Worm (Caenorhabditis elegans) whole organism, L3 larva: ENCODE measurements around the gene hum-4.

ENCODE experiments used
- ama-1 ChIP-seq: fragments of 150-350 bp; optimal IDR thresholded peaks from 2 replicates; lab custom pipeline; 2018
- ceh-16 ChIP-seq: sonication (generic microtip); optimal IDR thresholded peaks from 2 replicates; lab custom pipeline; 2017; ENCODE audit warnings: missing biosample characterization, missing genetic modification characterization
- elt-3 ChIP-seq, 3 experiments: fragments of 150-350 bp in 1 of 3; sonication (generic microtip) in 2 of 3; optimal IDR thresholded peaks; 2 replicates in 2 of 3; 4 replicates in 1 of 3; lab custom pipeline; 2014 to 2017; ENCODE audit warnings: missing biosample characterization in 3 of 3, missing genetic modification characterization in 3 of 3
- fkh-10 ChIP-seq: sonication (generic microtip); optimal IDR thresholded peaks from 2 replicates; lab custom pipeline; 2017; ENCODE audit warnings: missing biosample characterization, missing genetic modification reagents, missing genetic modification characterization
- fos-1 ChIP-seq: fragments of 150-350 bp; optimal IDR thresholded peaks from 2 replicates; lab custom pipeline; 2014; ENCODE audit warnings: missing biosample characterization, missing genetic modification characterization
- jun-1 ChIP-seq: fragments of 150-350 bp; optimal IDR thresholded peaks from 2 replicates; lab custom pipeline; 2014; ENCODE audit warnings: missing biosample characterization, missing genetic modification reagents, missing genetic modification characterization
- lin-39 ChIP-seq: fragments of 150-350 bp; optimal IDR thresholded peaks from 2 replicates; lab custom pipeline; 2018; ENCODE audit warnings: missing biosample characterization, missing genetic modification reagents, missing genetic modification characterization
- mdl-1 ChIP-seq: fragments of 150-350 bp; optimal IDR thresholded peaks from 2 replicates; lab custom pipeline; 2014; ENCODE audit warnings: missing biosample characterization, missing genetic modification characterization
- nhr-77 ChIP-seq: fragments of 150-350 bp; optimal IDR thresholded peaks from 2 replicates; lab custom pipeline; 2014; ENCODE audit warnings: missing biosample characterization, missing genetic modification characterization
- skn-1 ChIP-seq: fragments of 150-350 bp; optimal IDR thresholded peaks from 2 replicates; lab custom pipeline; 2014; ENCODE audit warnings: missing biosample characterization, missing genetic modification characterization
- tbx-2 ChIP-seq: sonication (generic microtip); optimal IDR thresholded peaks from 2 replicates; lab custom pipeline; 2016; ENCODE audit warnings: mild to moderate bottlenecking, missing genetic modification characterization, missing compliant biosample characterization
- unc-39 ChIP-seq: sonication (generic microtip); optimal IDR thresholded peaks from 4 replicates; lab custom pipeline; 2017; ENCODE audit warnings: missing biosample characterization, missing genetic modification characterization
- unc-62 ChIP-seq: fragments of 150-350 bp; sonication (generic microtip); optimal IDR thresholded peaks from 4 replicates; lab custom pipeline; 2014; ENCODE audit warnings: missing biosample characterization, missing genetic modification reagents, missing genetic modification characterization

DNA sequence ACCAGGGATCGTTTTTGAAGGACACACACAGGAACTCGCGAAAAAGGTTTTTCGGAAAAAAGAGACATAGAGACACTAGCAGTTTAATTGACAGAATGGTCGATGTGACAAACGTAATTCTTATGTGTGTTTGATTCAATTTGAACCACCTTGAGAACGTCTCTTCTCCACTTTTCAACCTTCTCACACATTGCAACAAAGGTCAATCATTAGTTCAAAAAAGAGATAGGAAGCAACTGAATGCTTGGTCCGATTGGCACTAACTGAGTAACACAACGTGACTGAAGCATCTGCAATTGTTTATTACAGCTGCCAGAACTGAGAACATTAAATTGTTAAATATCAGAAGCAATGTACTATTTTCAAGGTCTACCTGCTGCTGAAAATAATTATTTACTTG lies 28.7 kb upstream of the hum-4 start:
- TF ChIP-seq fos-1 (tag; lab: Kevin White, UChicago) (no peak), elt-3 (tag; optimal IDR thresholded peaks at IDR 0.05; lab: Kevin White, UChicago) (no peak), unc-62 (GFP tag; lab: Kevin White, UChicago) (no peak), ceh-16 (tag; lab: Kevin White, UChicago) (no peak), ama-1 (lab: Kevin White, UChicago) (no peak), fkh-10 (GFP tag; lab: Kevin White, UChicago) (no peak), unc-39 (tag; lab: Kevin White, UChicago) (no peak), tbx-2 (tag; lab: Kevin White, UChicago) (no peak), jun-1 (tag; lab: Kevin White, UChicago) (no peak), skn-1 (tag; lab: Kevin White, UChicago) (no peak), nhr-77 (tag; lab: Kevin White, UChicago) (no peak), lin-39 (tag; lab: Kevin White, UChicago) (no peak), mdl-1 (tag; lab: Kevin White, UChicago) (no peak)
